Fruit fly (Drosophila melanogaster) whole organism, adult: ENCODE results near the gene TfIIEalpha.

Experiments used
- CG12768 ChIP-seq: fragments of 200-800 bp; sonication (Bioruptor generic); optimal IDR thresholded peaks from 2 replicates; lab custom pipeline; 2017; ENCODE audit warnings: missing biosample characterization, missing genetic modification characterization, mild to moderate bottlenecking, moderate library complexity, missing genetic modification reagents
- CG14711 ChIP-seq: fragments of 200-800 bp; sonication (Bioruptor generic); optimal IDR thresholded peaks from 2 replicates; lab custom pipeline; 2018; ENCODE audit warnings: missing biosample characterization, mild to moderate bottlenecking, missing genetic modification characterization, moderate library complexity
- CG7045 ChIP-seq: fragments of 200-800 bp; sonication (Bioruptor generic); optimal IDR thresholded peaks from 2 replicates; lab custom pipeline; 2017; ENCODE audit warnings: missing biosample characterization, mild to moderate bottlenecking, missing genetic modification characterization
- bab1 ChIP-seq: fragments of 200-800 bp; sonication (Bioruptor generic); optimal IDR thresholded peaks from 3 replicates; lab custom pipeline; 2019; ENCODE audit warnings: missing biosample characterization, mild to moderate bottlenecking, missing genetic modification characterization, moderate library complexity
- cnc ChIP-seq, 2 experiments: fragments of >200 bp; optimal IDR thresholded peaks; 2 replicates each; lab custom pipeline; 2017
- tj ChIP-seq: fragments of 200-800 bp; sonication (Bioruptor generic); optimal IDR thresholded peaks from 3 replicates; lab custom pipeline; 2017; ENCODE audit warnings: missing biosample characterization, mild to moderate bottlenecking, missing genetic modification characterization, moderate library complexity
- toe ChIP-seq: fragments of 200-800 bp; sonication (Bioruptor generic); optimal IDR thresholded peaks from 2 replicates; lab custom pipeline; 2016; ENCODE audit warnings: missing biosample characterization, missing genetic modification characterization

- TF ChIP-seq bab1 (no peak), tj (no peak), CG12768 (GFP tag; lab: Kevin White, UChicago) (no peak), cnc (optimal IDR thresholded peaks at IDR 0.05; lab: Kevin White, UChicago) (no peak), CG7045 (GFP tag; lab: Kevin White, UChicago) (peak; percentile 3), CG14711 (tag; lab: Kevin White, UChicago) (no peak), toe (GFP tag; lab: Kevin White, UChicago) (no peak)
Observed at dm6 chr3L:11689832-11690602, 8.2 kb downstream of the TfIIEalpha start.
